Worm (Caenorhabditis elegans) whole organism, early embryonic: ENCODE data around the gene K02H11.4.

Source experiments
- aly-1 ChIP-seq: sonication (generic microtip); optimal IDR thresholded peaks from 2 replicates; lab custom pipeline; 2016; ENCODE audit warnings: missing genetic modification characterization, missing compliant biosample characterization
- ama-1 ChIP-seq: fragments of 150-350 bp; optimal IDR thresholded peaks from 2 replicates; lab custom pipeline; 2014
- flt-1 ChIP-seq: fragments of 200-800 bp; sonication (Bioruptor generic); IDR thresholded peaks from 2 replicates; pipeline ENCODE4 v1.3.6; 2022; ENCODE audit warnings: missing genetic modification characterization, missing compliant biosample characterization

DNA sequence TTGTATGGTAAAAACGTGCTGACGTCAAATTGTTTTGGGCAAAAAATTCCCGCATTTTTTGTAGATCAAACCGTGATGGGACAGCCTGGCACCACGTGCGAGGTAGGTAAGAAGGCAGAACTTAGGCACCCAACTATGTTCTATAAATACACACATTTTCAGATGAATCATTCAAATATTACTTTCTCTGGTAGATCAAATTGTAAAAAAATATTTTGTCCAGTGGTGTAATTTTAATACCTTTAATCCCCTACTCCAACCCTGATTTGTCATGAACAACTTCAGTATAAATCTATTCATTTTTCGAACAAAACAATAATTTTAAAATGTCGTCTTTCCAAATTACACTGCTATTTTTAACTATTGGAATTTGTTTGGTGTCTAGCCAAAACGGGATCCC, 36.6 kb downstream of the K02H11.4 start, which contains the start of gene spig-7:
- TF ChIP-seq ama-1 (lab: Kevin White, UChicago) (no peak), aly-1 (no peak), flt-1 (GFP tag; lab: Robert Waterston, UW) (no peak)
